Worm (Caenorhabditis elegans) whole organism, young adult: ENCODE measurements around the gene srh-5.

Experiments
- B0035.1 ChIP-seq: sonication (generic microtip); optimal IDR thresholded peaks from 2 replicates; lab custom pipeline; 2016; ENCODE audit warnings: missing genetic modification characterization, mild to moderate bottlenecking, missing compliant biosample characterization, missing genotype, missing genetic modification reagents
- F57A8.1 ChIP-seq: fragments of 200-800 bp; sonication (Bioruptor generic); optimal IDR thresholded peaks from 2 replicates; lab custom pipeline; 2018; ENCODE audit warnings: mild to moderate bottlenecking, missing genetic modification characterization, moderate library complexity, missing compliant biosample characterization
- nhr-90 ChIP-seq: sonication (generic microtip); optimal IDR thresholded peaks from 2 replicates; lab custom pipeline; 2016; ENCODE audit warnings: missing genotype, mild to moderate bottlenecking, missing genetic modification characterization, missing compliant biosample characterization
- pha-4 ChIP-seq: fragments of 150-350 bp; sonication (generic microtip); optimal IDR thresholded peaks from 2 replicates; lab custom pipeline; 2014; ENCODE audit warnings: missing biosample characterization, missing genetic modification reagents, missing genetic modification characterization

DNA sequence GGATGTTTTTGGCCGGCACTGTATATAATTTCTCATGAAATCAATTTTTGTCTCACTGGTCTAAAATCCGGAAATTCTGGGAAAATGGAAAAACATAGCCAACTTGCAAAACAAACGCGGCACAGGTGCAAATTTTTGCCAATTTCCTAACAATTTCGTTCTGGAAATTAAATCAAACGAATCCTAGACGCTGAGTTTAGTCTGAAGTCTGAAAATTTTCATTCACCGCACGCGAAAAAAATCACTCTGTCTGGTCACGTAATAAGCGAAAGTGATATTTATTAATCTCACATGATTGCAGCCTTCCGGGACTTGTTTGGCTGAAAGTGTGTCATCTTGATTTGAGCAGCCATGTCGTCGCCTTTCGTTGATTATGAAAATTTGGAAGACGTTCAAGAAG is 31.5 kb downstream of the srh-5 start, which contains the start of gene srw-103:
- TF ChIP-seq B0035.1 (tag; lab: Kevin White, UChicago) = no peak
- no peak for TF ChIP-seq F57A8.1 (GFP tag; lab: Kevin White, UChicago)
- TF ChIP-seq nhr-90 (tag; lab: Kevin White, UChicago) = no peak
- TF ChIP-seq pha-4 (tag; lab: Kevin White, UChicago) = no peak
